Worm (Caenorhabditis elegans): ENCODE measurements around the gene C45G9.4.

The C45G9.4 gene

DNA sequence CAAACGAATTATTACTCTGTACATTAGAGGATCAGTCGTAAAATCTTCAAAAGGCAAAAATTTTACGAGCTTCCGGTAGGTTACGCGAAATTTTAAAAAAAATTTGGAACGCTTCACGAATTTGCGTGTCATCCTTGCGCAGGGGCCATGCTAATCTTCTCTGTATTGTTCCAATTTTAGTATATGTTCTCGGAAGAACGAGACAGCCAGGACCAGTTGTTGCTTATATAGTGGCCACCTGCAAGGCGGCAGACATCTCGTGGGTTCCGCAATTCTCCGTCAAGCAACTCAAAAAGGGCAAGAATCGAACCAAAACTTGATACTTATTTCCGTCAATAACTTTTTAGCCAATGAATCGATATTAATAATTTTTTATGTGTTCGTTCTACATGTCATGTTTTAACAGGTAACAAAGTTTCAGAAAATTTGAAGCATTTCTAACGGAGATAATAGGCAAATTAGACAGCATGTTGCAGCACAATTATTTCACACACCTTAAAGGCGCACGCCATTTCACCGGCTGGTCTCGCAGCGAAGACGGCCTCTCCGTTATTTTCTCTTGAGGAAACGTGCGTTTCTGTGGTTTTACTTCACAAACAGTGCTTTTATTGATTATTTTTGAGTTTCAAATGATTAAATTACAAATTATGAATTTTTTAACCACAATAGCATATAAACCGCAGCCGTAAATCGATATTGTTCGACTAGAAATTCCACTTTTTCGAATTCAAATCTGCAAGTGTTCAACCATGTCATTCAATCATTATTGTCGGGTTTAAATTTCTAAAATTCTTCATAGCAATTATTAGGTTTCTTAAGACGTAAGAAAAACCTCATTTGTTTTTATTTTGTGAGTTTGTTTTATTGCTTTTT, 18.4 kb downstream of the C45G9.4 start (continued):
- TF ChIP-seq T07F8.4 (tag; optimal IDR thresholded peaks at IDR 0.05) (peak; percentile 40), hsf-1 (GFP tag; IDR thresholded peaks at IDR 0.05) (peak; percentile 81), zfh-2 (GFP tag; conservative IDR thresholded peaks at IDR 0.05) (no peak), attf-6 (GFP tag; IDR thresholded peaks at IDR 0.05) (peak; percentile 70), lin-54 (GFP tag; optimal IDR thresholded peaks at IDR 0.05) (peak; percentile 84), F10E7.11 (tag; optimal IDR thresholded peaks at IDR 0.05) (peak; percentile 79), mxl-1 (tag; optimal IDR thresholded peaks at IDR 0.05) (peak; percentile 74), T26A5.8 (tag; optimal IDR thresholded peaks at IDR 0.05) (peak; percentile 81), lsl-1 (GFP tag; optimal IDR thresholded peaks at IDR 0.05) (peak; percentile 61), ZK185.1 (tag; optimal IDR thresholded peaks at IDR 0.05; ENCODE audit: poor library complexity, severe bottlenecking) (peak; percentile 93), xnd-1 (tag; optimal IDR thresholded peaks at IDR 0.05) (peak; percentile 63), nhr-120 (GFP tag; IDR thresholded peaks at IDR 0.05) (no peak), bed-2 (GFP tag; IDR thresholded peaks at IDR 0.05) (peak; percentile 75), ztf-3 (GFP tag; optimal IDR thresholded peaks at IDR 0.05) (peak; percentile 13), tbp1 (GFP tag; optimal IDR thresholded peaks at IDR 0.05) (peak; percentile 86), nhr-27 (tag; optimal IDR thresholded peaks at IDR 0.05) (no peak), ztf-22 (GFP tag; optimal IDR thresholded peaks at IDR 0.05) (no peak), F37B4.10 (GFP tag; IDR thresholded peaks at IDR 0.05) (0 out of 2 replicates have a peak, but pooled peaks have one; percentile 73), B0336.3 (GFP tag; IDR thresholded peaks at IDR 0.05) (peak; percentile 91), F23B12.7 (tag; optimal IDR thresholded peaks at IDR 0.05; ENCODE audit: insufficient read depth) (peak; percentile 69), ztf-25 (GFP tag; IDR thresholded peaks at IDR 0.05) (peak; percentile 95), mes-4 (tag; optimal IDR thresholded peaks at IDR 0.05) (peak; percentile 70), lag-1 (GFP tag; IDR thresholded peaks at IDR 0.05) (no peak), madf-6 (GFP tag; IDR thresholded peaks at IDR 0.05) (peak; percentile 87), Y67H2A.10 (GFP tag; conservative IDR thresholded peaks at IDR 0.05) (peak; percentile 12; the same call in 1 of the 2 replicates), repo-1 (tag; optimal IDR thresholded peaks at IDR 0.05) (peak; percentile 95), ceh-91 (GFP tag; IDR thresholded peaks at IDR 0.05) (no peak; the same call in 1 of the 2 replicates), rpc-1 (optimal IDR thresholded peaks at IDR 0.05) (peak; percentile 70), rpc-1 (tag; optimal IDR thresholded peaks at IDR 0.05) (peak; percentile 89), C06A6.2 (GFP tag; conservative IDR thresholded peaks at IDR 0.05) (peak; percentile 74), ceh-27 (GFP tag; optimal IDR thresholded peaks at IDR 0.05) (peak; percentile 65), him-1 (tag; optimal IDR thresholded peaks at IDR 0.05) (peak; percentile 86), ztf-26 (tag; optimal IDR thresholded peaks at IDR 0.05) (peak; percentile 69), snpc-1.3 (tag; optimal IDR thresholded peaks at IDR 0.05; ENCODE audit: insufficient read depth) (peak; percentile 70), mel-28 (tag; optimal IDR thresholded peaks at IDR 0.05; ENCODE audit: borderline replicate concordance) (peak; percentile 40), atf-7 (tag; optimal IDR thresholded peaks at IDR 0.05) (peak; percentile 76)

DNA sequence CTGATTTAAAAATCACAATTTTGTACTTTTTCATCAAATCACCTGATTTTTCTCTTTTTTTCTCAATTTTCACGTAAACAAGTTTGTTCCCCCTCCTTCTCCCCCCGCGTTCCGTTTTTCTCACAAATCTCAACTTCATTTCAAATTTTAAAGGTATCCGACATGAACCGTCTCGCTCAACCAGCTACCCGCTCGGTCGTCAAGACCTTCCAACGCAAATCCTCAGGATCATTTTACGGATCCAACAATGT, 19.0 kb downstream of the C45G9.4 start, which contains the start of gene cox-6A:
Gene cox-6A (plus strand): TSS at position 152 of the 251 bp plus-strand sequence.
- TF ChIP-seq mcd-1 (GFP tag; IDR thresholded peaks at IDR 0.05) (no peak), pha-4 (tag; optimal IDR thresholded peaks at IDR 0.05) (no peak)
